Worm (Caenorhabditis elegans): Measurements from ENCODE around the gene chc-1.

Gene chc-1

DNA sequence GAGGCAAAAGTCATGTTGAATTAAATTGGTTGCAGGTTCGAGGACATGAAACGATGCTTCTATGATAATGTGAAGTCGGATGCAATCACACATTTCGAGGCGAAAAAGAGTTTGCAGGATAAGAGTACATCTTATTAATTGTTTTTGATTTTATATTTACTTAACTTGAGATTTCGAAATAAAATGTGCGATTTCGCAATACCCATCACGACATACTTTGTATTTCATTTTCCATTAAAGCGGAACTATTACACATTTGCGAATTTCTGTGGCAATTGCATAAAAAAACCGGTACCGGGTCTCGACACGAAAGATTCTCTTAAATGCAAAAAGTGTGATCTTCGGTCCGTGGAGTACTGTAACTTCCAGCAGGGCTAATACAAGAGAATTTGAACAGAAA lies 1.2 kb upstream of the chc-1 start:
- no peak for TF ChIP-seq odd-2 (tag; optimal IDR thresholded peaks at IDR 0.05)
- no peak for TF ChIP-seq elt-4 (tag; optimal IDR thresholded peaks at IDR 0.05)
- no peak for TF ChIP-seq ceh-14 (tag; optimal IDR thresholded peaks at IDR 0.05)
- no peak for TF ChIP-seq ceh-45 (GFP tag; IDR thresholded peaks at IDR 0.05)

DNA sequence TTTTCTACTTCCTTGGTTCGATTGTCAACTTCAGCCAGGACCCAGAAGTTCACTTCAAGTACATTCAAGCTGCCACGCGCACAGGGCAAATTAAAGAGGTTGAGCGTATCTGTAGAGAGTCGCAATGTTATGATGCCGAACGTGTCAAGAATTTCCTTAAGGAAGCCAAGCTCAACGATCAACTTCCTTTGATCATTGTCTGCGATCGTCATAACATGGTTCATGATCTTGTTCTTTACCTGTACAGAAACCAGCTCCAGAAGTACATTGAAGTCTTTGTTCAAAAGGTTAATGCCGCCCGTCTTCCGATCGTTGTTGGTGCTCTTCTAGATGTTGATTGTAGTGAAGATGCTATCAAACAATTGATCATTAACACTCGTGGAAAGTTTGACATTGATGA lies 2.7 kb downstream of the chc-1 start:
- TF ChIP-seq ceh-18 (tag; optimal IDR thresholded peaks at IDR 0.05) (no peak), sox-4 (tag; optimal IDR thresholded peaks at IDR 0.05) (no peak), hlh-8 (tag; optimal IDR thresholded peaks at IDR 0.05) (no peak), ama-1 (optimal IDR thresholded peaks at IDR 0.05) (no peak), ttx-3 (tag; optimal IDR thresholded peaks at IDR 0.05) (no peak), K02D7.2 (tag; optimal IDR thresholded peaks at IDR 0.05) (no peak), nhr-232 (tag; optimal IDR thresholded peaks at IDR 0.05) (no peak), Y22D7AL.16 (tag; optimal IDR thresholded peaks at IDR 0.05) (no peak), hlh-30 (tag; optimal IDR thresholded peaks at IDR 0.05; ENCODE audit: insufficient read depth) (no peak), hlh-13 (GFP tag; optimal IDR thresholded peaks at IDR 0.05) (no peak), pha-4 (tag; optimal IDR thresholded peaks at IDR 0.05) (no peak), ceh-9 (tag; optimal IDR thresholded peaks at IDR 0.05) (no peak), C38D4.7 (GFP tag; optimal IDR thresholded peaks at IDR 0.05) (no peak), hlh-15 (tag; optimal IDR thresholded peaks at IDR 0.05) (no peak), ceh-6 (GFP tag; optimal IDR thresholded peaks at IDR 0.05) (no peak), pqm-1 (tag; optimal IDR thresholded peaks at IDR 0.05) (no peak), fkh-10 (GFP tag; optimal IDR thresholded peaks at IDR 0.05) (no peak), pax-1 (tag; optimal IDR thresholded peaks at IDR 0.05) (no peak)

DNA sequence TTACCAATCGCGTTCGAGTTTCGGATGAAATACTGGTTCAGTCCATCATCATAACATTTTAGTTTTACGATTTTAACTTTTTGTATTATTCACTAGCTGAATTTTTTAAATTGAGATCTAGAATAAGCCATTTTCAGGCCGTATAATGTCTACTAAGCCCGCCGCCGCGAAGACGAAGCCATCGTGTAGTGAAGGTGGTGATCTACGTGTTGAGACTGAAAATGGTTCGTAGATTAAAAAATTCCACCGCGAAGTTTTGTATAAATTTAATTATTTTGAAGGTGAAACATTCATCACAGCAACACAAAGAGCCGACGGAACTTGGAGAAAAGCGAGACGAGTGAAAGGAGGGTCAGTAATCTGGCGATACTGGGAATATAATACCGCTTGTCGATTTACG lies 6.1 kb downstream of the chc-1 start, which contains the start of gene T20G5.9:
T20G5.9 (plus strand) TSS at position 138 of the 400 bp plus-strand sequence.
- no peak for TF ChIP-seq Y22D7AL.16 (tag; optimal IDR thresholded peaks at IDR 0.05)
- no peak for TF ChIP-seq K09A11.1 (tag; optimal IDR thresholded peaks at IDR 0.05; ENCODE audit: insufficient read depth)
- peak; percentile 7 for TF ChIP-seq ama-1 (optimal IDR thresholded peaks at IDR 0.05)
- no peak for TF ChIP-seq lim-6 (tag; optimal IDR thresholded peaks at IDR 0.05)
- no peak for TF ChIP-seq gmeb-2 (tag; optimal IDR thresholded peaks at IDR 0.05)
- no peak for TF ChIP-seq pros-1 (tag; optimal IDR thresholded peaks at IDR 0.05)

DNA sequence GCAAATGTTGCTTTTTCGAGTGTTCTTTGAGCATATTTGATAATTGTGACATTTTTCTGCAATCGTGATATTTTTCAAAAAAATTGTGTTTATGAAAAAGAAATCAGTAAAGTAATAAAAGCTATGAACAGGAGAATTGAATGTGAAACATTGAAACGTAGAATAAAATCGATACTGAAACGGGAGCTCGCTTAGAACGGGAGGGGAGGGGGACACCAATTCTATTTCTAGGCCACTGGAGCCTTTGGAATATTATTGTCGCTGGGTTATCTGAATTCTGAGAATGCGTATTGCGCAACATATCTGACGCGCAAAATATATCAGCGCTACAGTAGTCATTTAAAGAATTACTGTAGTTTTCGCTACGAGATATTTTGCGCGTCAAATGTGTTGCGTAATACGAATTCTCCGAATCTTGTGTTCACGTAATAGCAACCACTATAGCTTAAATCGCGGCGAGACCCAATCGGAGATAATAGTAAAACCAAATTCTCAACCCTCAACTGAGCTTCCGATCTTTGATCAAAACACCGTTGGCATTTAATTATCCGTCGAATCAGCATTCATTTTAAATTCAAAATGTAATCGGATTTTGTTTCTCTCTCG lies 8.4 kb downstream of the chc-1 start, which contains the start of the genes blos-1 and best-18:
blos-1 (minus strand) TSS at position 58 of the 606 bp plus-strand sequence.
best-18 (plus strand) TSS at position 508 of the 606 bp plus-strand sequence.
- no peak for TF ChIP-seq rnt-1 (tag; optimal IDR thresholded peaks at IDR 0.05)
- TF ChIP-seq ceh-48 (tag; optimal IDR thresholded peaks at IDR 0.05), result peak; percentile 64

DNA sequence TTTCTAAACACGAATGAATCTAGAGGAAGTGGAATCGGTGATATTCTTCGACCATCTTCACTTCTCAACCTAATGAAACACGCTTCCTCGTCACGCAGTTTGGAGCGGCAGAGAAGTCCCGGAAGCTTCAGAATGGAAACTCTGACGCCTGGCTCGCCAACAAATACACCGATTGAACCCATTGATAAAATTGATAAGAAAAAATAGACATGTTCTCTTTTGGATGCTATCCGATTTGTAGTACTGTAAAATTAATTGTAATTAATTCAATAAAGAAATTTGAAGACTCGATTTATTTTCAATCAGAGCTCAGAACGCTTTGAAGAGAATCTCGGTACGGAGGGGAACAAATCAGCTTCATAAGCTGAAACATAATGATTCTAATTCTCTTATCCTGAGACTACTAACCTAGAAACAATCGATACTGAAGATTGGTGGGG lies 10.9 kb downstream of the chc-1 start:
- TF ChIP-seq che-1 (tag; optimal IDR thresholded peaks at IDR 0.05) (no peak), ama-1 (optimal IDR thresholded peaks at IDR 0.05) (peak; percentile 2), dve-1 (tag; optimal IDR thresholded peaks at IDR 0.05) (no peak), pat-9 (tag; optimal IDR thresholded peaks at IDR 0.05) (no peak), npax-4 (tag; optimal IDR thresholded peaks at IDR 0.05) (no peak), sox-4 (tag; optimal IDR thresholded peaks at IDR 0.05) (no peak)

DNA sequence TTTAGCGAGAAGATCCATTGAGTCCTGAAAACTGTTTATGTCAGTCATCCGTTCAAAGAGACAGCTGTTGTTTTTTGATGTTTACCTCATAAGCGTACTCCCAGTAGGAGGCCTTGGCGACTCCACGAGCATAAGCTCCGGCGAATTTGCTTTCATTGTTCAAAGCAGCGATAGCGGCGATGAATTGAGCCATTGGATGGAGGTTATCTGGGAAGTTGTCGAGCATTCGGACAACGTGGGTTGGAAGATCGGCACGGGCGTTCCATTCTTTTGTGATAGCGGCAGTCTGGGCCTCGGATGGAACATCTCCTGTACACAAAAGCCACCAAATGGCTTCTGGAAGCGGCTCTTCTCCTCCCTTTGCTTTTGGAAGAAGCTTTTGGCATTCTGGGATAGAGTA lies 12.3 kb downstream of the chc-1 start:
- no peak for TF ChIP-seq elt-2 (tag; optimal IDR thresholded peaks at IDR 0.05)
- no peak for TF ChIP-seq ceh-18 (tag; optimal IDR thresholded peaks at IDR 0.05)
- TF ChIP-seq hlh-15 (tag; optimal IDR thresholded peaks at IDR 0.05), result no peak
- TF ChIP-seq che-1 (tag; optimal IDR thresholded peaks at IDR 0.05), result no peak
- no peak for TF ChIP-seq ceh-30 (tag; optimal IDR thresholded peaks at IDR 0.05)
- no peak for TF ChIP-seq pax-1 (tag; optimal IDR thresholded peaks at IDR 0.05)
- TF ChIP-seq ceh-48 (tag; optimal IDR thresholded peaks at IDR 0.05), result no peak
- no peak for TF ChIP-seq ceh-14 (tag; optimal IDR thresholded peaks at IDR 0.05)
- TF ChIP-seq nhr-11 (tag; optimal IDR thresholded peaks at IDR 0.05), result no peak
- no peak for TF ChIP-seq sox-2 (GFP tag; IDR thresholded peaks at IDR 0.05)
- no peak for TF ChIP-seq F13H6.1 (tag; optimal IDR thresholded peaks at IDR 0.05)
- no peak for TF ChIP-seq dve-1 (tag; optimal IDR thresholded peaks at IDR 0.05)
- TF ChIP-seq tbx-7 (tag; optimal IDR thresholded peaks at IDR 0.05), result no peak
- no peak for TF ChIP-seq mec-3 (tag; optimal IDR thresholded peaks at IDR 0.05; ENCODE audit: borderline replicate concordance)
- TF ChIP-seq fkh-10 (GFP tag; optimal IDR thresholded peaks at IDR 0.05), result no peak
- no peak for TF ChIP-seq nfya-1 (tag; optimal IDR thresholded peaks at IDR 0.05)
- no peak for TF ChIP-seq C38D4.7 (GFP tag; optimal IDR thresholded peaks at IDR 0.05)
- no peak for TF ChIP-seq pha-4 (tag; optimal IDR thresholded peaks at IDR 0.05)
- TF ChIP-seq T23F11.4 (GFP tag; optimal IDR thresholded peaks at IDR 0.05), result no peak
